Fruit fly (Drosophila melanogaster): ENCODE data around the gene CG10177.

The CG10177 gene

DNA sequence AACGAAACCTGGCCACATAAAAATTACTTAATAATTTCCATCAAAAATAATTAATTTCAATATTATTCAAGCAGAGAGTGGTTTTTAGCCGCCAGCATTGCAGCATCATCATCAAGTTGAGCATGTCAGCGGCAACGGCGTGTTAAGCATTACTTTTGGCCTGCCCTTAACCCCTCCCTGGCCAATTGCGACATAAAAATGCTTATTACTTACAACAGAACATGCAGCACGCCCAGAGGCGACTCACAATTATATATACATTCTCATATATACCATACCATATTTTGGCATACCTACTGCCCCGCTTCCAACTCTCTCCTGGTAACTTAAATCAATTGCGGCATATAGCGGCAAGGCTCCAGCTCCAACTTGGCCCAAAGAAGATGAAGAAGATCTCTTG, 10.0 kb downstream of the CG10177 start:
- TF ChIP-seq Dll (optimal IDR thresholded peaks at IDR 0.05) (peak; percentile 29), EcR (GFP tag; optimal IDR thresholded peaks at IDR 0.05) (no peak)

dm6 chr3R:23509408-23509940, 11.9 kb downstream of the CG10177 start:
- TF ChIP-seq pan (optimal IDR thresholded peaks at IDR 0.05) (no peak), CG8478 (optimal IDR thresholded peaks at IDR 0.05) (no peak), Dll (optimal IDR thresholded peaks at IDR 0.05) (peak; percentile 78)

dm6 chr3R:23508304-23508703, 13.1 kb downstream of the CG10177 start:
- TF ChIP-seq Dll (optimal IDR thresholded peaks at IDR 0.05) (no peak), pan (optimal IDR thresholded peaks at IDR 0.05) (no peak), EcR (GFP tag; optimal IDR thresholded peaks at IDR 0.05) (no peak), usp (GFP tag; optimal IDR thresholded peaks at IDR 0.05) (no peak), CG8478 (optimal IDR thresholded peaks at IDR 0.05) (no peak), psq (optimal IDR thresholded peaks at IDR 0.05) (no peak)

- TF ChIP-seq Dll (optimal IDR thresholded peaks at IDR 0.05): no peak
Observed at dm6 chr3R:23507376-23507775, 14.0 kb downstream of the CG10177 start, which contains the start of gene CG34289. Gene CG34289, minus strand, starts transcription at chr3R:23507476.

DNA sequence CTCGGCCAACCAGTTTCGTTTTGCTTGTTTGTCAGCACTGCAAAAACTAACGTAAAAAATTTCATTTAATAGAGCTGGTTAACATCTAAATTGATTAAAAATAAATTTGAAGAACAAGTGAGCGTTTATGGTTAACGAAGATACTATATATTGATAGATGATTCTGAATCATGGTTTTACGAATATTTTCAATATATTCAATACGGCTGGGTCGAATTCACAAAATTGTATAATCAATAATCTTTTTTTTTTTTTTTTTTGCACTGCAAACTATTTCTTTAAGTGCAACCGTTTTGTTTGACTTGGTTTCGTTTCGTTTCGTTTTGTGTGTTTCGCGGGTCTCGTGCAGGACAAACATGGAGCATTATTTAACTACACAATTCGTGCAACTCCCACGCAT, 16.6 kb downstream of the CG10177 start:
- TF ChIP-seq CG8478 (optimal IDR thresholded peaks at IDR 0.05) (no peak), pan (optimal IDR thresholded peaks at IDR 0.05) (no peak), EcR (GFP tag; optimal IDR thresholded peaks at IDR 0.05) (no peak)

- TF ChIP-seq pan (optimal IDR thresholded peaks at IDR 0.05) (no peak), usp (GFP tag; optimal IDR thresholded peaks at IDR 0.05) (no peak), EcR (GFP tag; optimal IDR thresholded peaks at IDR 0.05) (no peak), Dll (optimal IDR thresholded peaks at IDR 0.05) (no peak), psq (optimal IDR thresholded peaks at IDR 0.05) (no peak), CG8478 (optimal IDR thresholded peaks at IDR 0.05) (no peak)
Observed at dm6 chr3R:23503511-23503910, 17.9 kb downstream of the CG10177 start.

- TF ChIP-seq EcR (GFP tag; optimal IDR thresholded peaks at IDR 0.05) (no peak), pan (optimal IDR thresholded peaks at IDR 0.05) (no peak), Dll (optimal IDR thresholded peaks at IDR 0.05) (no peak), usp (GFP tag; optimal IDR thresholded peaks at IDR 0.05) (no peak), psq (optimal IDR thresholded peaks at IDR 0.05) (no peak), CG8478 (optimal IDR thresholded peaks at IDR 0.05) (no peak)
Observed at dm6 chr3R:23497241-23497640, 24.1 kb downstream of the CG10177 start.

DNA sequence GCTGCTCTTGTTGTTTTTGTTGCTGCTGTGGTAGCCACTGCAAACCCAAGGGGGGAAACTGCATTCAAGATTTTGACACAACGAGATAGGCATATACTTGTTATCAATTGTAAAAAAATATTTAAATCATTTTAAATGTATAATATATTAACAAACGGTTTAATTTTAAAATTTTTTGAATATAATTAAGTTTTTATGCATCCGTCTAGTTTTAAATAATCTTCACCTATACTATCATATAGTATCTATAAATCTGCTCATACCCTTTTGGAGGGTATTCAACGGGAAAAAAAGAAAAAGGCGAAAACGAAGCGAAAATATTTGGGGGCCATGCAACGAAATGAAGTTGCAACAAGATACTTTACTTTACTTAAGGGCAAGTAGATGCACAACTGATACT, 24.9 kb downstream of the CG10177 start:
- TF ChIP-seq Dll (optimal IDR thresholded peaks at IDR 0.05) (no peak), EcR (GFP tag; optimal IDR thresholded peaks at IDR 0.05) (no peak), psq (optimal IDR thresholded peaks at IDR 0.05) (no peak), CG8478 (optimal IDR thresholded peaks at IDR 0.05) (no peak), pan (optimal IDR thresholded peaks at IDR 0.05) (no peak)

dm6 chr3R:23487201-23487600, 34.2 kb downstream of the CG10177 start, which contains the start of gene Ir94h:
Gene Ir94h, plus strand, starts transcription at chr3R:23487501.
- TF ChIP-seq pan (optimal IDR thresholded peaks at IDR 0.05) (no peak), usp (GFP tag; optimal IDR thresholded peaks at IDR 0.05) (no peak), psq (optimal IDR thresholded peaks at IDR 0.05) (no peak), CG8478 (optimal IDR thresholded peaks at IDR 0.05) (no peak), Dll (optimal IDR thresholded peaks at IDR 0.05) (no peak), EcR (GFP tag; optimal IDR thresholded peaks at IDR 0.05) (no peak)

dm6 chr3R:23486743-23487142, 34.6 kb downstream of the CG10177 start:
- no peak for TF ChIP-seq CG8478 (optimal IDR thresholded peaks at IDR 0.05)
- no peak for TF ChIP-seq psq (optimal IDR thresholded peaks at IDR 0.05)
- no peak for TF ChIP-seq pan (optimal IDR thresholded peaks at IDR 0.05)
- TF ChIP-seq EcR (GFP tag; optimal IDR thresholded peaks at IDR 0.05): no peak
- no peak for TF ChIP-seq Dll (optimal IDR thresholded peaks at IDR 0.05)
- no peak for TF ChIP-seq usp (GFP tag; optimal IDR thresholded peaks at IDR 0.05)

DNA sequence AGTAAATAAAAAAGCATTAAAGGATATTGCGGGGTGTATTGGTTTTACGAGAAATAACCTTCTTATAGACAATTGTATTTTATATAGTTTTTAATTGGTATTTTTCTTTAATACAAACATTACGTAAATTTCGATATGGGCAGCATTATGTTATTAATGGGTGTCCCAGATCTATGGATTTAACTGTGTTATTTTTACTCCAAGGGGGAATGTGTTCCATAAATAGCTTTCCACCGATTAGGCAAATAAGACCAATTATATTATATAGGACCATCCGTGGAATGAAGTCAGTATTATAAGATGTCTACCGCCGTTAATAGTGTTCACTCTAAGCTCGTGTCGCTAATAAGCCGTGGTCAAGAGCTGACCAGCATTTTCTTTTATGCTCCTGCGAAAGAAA, 37.8 kb downstream of the CG10177 start, which contains the start of gene Ir94g:
Gene Ir94g (plus strand): TSS at position 301 of the 400 bp plus-strand sequence.
- TF ChIP-seq Dll (optimal IDR thresholded peaks at IDR 0.05) (no peak), CG8478 (optimal IDR thresholded peaks at IDR 0.05) (no peak), pan (optimal IDR thresholded peaks at IDR 0.05) (no peak), EcR (GFP tag; optimal IDR thresholded peaks at IDR 0.05) (no peak), usp (GFP tag; optimal IDR thresholded peaks at IDR 0.05) (no peak), psq (optimal IDR thresholded peaks at IDR 0.05) (no peak)

DNA sequence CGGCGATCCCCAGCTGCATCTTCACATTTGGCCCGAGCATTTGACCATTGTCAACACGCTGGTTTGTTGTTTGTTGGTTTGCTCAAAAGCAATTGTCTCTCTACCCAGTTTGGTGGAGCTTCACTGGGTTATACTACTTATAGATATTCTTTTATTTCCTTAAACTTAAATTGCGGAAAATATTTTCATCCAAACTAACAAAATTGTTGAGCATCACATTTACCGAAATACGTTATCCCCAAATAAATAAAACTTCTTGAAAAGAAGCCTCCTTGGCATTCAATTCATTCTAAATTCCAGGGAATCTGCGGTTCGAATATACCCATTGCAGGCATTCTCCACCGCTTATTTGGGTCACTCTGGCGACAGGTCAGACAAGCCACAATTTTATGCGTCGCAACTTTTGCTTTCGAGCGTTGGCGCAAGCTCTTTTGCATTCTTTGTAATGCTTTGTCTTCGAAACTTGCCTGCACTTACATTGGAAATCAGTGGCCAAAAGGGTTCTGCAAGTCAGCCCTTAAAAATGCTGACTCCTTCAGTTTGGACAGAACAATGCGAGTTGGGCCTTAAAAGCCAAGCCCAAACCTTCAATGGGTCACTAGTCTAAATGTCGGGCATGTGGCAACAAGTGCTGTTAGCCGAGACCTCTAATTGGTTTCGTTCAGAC, 40.0 kb downstream of the CG10177 start, which contains the start of gene Ir94f:
Gene Ir94f (plus strand): TSS at position 617 of the 667 bp plus-strand sequence.
- TF ChIP-seq pan (optimal IDR thresholded peaks at IDR 0.05): no peak
- no peak for TF ChIP-seq EcR (GFP tag; optimal IDR thresholded peaks at IDR 0.05)
- no peak for TF ChIP-seq psq (optimal IDR thresholded peaks at IDR 0.05)
- no peak for TF ChIP-seq CG8478 (optimal IDR thresholded peaks at IDR 0.05)
- TF ChIP-seq usp (GFP tag; optimal IDR thresholded peaks at IDR 0.05): no peak
- TF ChIP-seq Dll (optimal IDR thresholded peaks at IDR 0.05): no peak

dm6 chr3R:23476085-23476484, 45.3 kb downstream of the CG10177 start:
- TF ChIP-seq EcR (GFP tag; optimal IDR thresholded peaks at IDR 0.05) (no peak), psq (optimal IDR thresholded peaks at IDR 0.05) (no peak), pan (optimal IDR thresholded peaks at IDR 0.05) (no peak), CG8478 (optimal IDR thresholded peaks at IDR 0.05) (no peak), usp (GFP tag; optimal IDR thresholded peaks at IDR 0.05) (no peak), Dll (optimal IDR thresholded peaks at IDR 0.05) (no peak)

Data from whole organism.